Worm (Caenorhabditis elegans) whole organism, L2 larva: ENCODE measurements around the gene F55A4.7.

Experiments used
- C34F6.9 ChIP-seq: fragments of 150-350 bp; optimal IDR thresholded peaks from 2 replicates; lab custom pipeline; 2014; ENCODE audit warnings: missing biosample characterization, missing genetic modification characterization
- Y55F3AM.14 ChIP-seq: fragments of 200-800 bp; sonication (Bioruptor generic); optimal IDR thresholded peaks from 2 replicates; lab custom pipeline; 2018; ENCODE audit warnings: mild to moderate bottlenecking, missing genetic modification characterization, missing compliant biosample characterization
- ZK546.5 ChIP-seq: sonication (generic microtip); optimal IDR thresholded peaks from 2 replicates; lab custom pipeline; 2017; ENCODE audit warnings: missing biosample characterization, missing genetic modification characterization
- alr-1 ChIP-seq: fragments of 150-350 bp; optimal IDR thresholded peaks from 2 replicates; lab custom pipeline; 2014; ENCODE audit warnings: missing biosample characterization, missing genetic modification characterization
- aly-2 ChIP-seq: fragments of 150-350 bp; optimal IDR thresholded peaks from 2 replicates; lab custom pipeline; 2014; ENCODE audit warnings: missing biosample characterization, missing genetic modification characterization
- blmp-1 ChIP-seq: sonication (generic microtip); optimal IDR thresholded peaks from 2 replicates; lab custom pipeline; 2017; ENCODE audit warnings: missing genetic modification characterization, mild to moderate bottlenecking, missing compliant biosample characterization, antibody characterized with exemption, moderate library complexity; ENCODE audit not compliant: insufficient read depth
- ceh-16 ChIP-seq: fragments of 150-350 bp; optimal IDR thresholded peaks from 2 replicates; lab custom pipeline; 2014; ENCODE audit warnings: missing biosample characterization, missing genetic modification characterization
- ceh-82 ChIP-seq: fragments of 150-350 bp; optimal IDR thresholded peaks from 2 replicates; lab custom pipeline; 2014; ENCODE audit warnings: missing biosample characterization, missing genetic modification characterization
- crh-2 ChIP-seq: sonication (generic microtip); optimal IDR thresholded peaks from 2 replicates; lab custom pipeline; 2017; ENCODE audit warnings: missing biosample characterization, missing genetic modification characterization
- elt-1 ChIP-seq: fragments of 150-350 bp; optimal IDR thresholded peaks from 2 replicates; lab custom pipeline; 2014; ENCODE audit warnings: missing biosample characterization, missing genetic modification characterization
- elt-3 ChIP-seq: sonication (generic microtip); optimal IDR thresholded peaks from 2 replicates; lab custom pipeline; 2017; ENCODE audit warnings: missing biosample characterization, missing genetic modification characterization
- fos-1 ChIP-seq: fragments of 150-350 bp; optimal IDR thresholded peaks from 2 replicates; lab custom pipeline; 2014; ENCODE audit warnings: missing biosample characterization, missing genetic modification characterization
- gmeb-1 ChIP-seq: fragments of 150-350 bp; optimal IDR thresholded peaks from 2 replicates; lab custom pipeline; 2014; ENCODE audit warnings: missing biosample characterization, missing genetic modification characterization
- lin-11 ChIP-seq: fragments of 150-350 bp; sonication (generic microtip); optimal IDR thresholded peaks from 2 replicates; lab custom pipeline; 2014; ENCODE audit warnings: missing biosample characterization, missing genetic modification characterization, inconsistent platforms, mixed read lengths
- lsy-2 ChIP-seq, 2 experiments: fragments of 150-350 bp in 1 of 2; sonication (generic microtip) in 1 of 2; optimal IDR thresholded peaks; 2 replicates each; lab custom pipeline; 2014 to 2017; ENCODE audit warnings: missing biosample characterization in 2 of 2, missing genetic modification characterization in 2 of 2
- mab-5 ChIP-seq: fragments of 150-350 bp; optimal IDR thresholded peaks from 2 replicates; lab custom pipeline; 2014; ENCODE audit warnings: missing biosample characterization, missing genetic modification characterization
- mbf-1 ChIP-seq: sonication (generic microtip); optimal IDR thresholded peaks from 2 replicates; lab custom pipeline; 2017; ENCODE audit warnings: missing biosample characterization, missing genetic modification characterization
- mdl-1 ChIP-seq, 2 experiments: fragments of 150-350 bp in 1 of 2; sonication (generic microtip) in 1 of 2; optimal IDR thresholded peaks; 2 replicates each; lab custom pipeline; 2017; ENCODE audit warnings: missing biosample characterization in 2 of 2, missing genetic modification characterization in 2 of 2
- nhr-10 ChIP-seq: sonication (generic microtip); optimal IDR thresholded peaks from 2 replicates; lab custom pipeline; 2017; ENCODE audit warnings: missing biosample characterization, missing genetic modification characterization
- nhr-11 ChIP-seq: fragments of 150-350 bp; optimal IDR thresholded peaks from 2 replicates; lab custom pipeline; 2014; ENCODE audit warnings: missing biosample characterization, missing genetic modification characterization
- nhr-12 ChIP-seq: fragments of 150-350 bp; optimal IDR thresholded peaks from 2 replicates; lab custom pipeline; 2014; ENCODE audit warnings: missing biosample characterization, missing genetic modification characterization
- nhr-129 ChIP-seq: fragments of 150-350 bp; optimal IDR thresholded peaks from 2 replicates; lab custom pipeline; 2014; ENCODE audit warnings: missing biosample characterization, missing genetic modification characterization
- nhr-21 ChIP-seq: fragments of 150-350 bp; optimal IDR thresholded peaks from 2 replicates; lab custom pipeline; 2014; ENCODE audit warnings: missing biosample characterization, missing genetic modification characterization
- nhr-23 ChIP-seq: fragments of 150-350 bp; optimal IDR thresholded peaks from 2 replicates; lab custom pipeline; 2014; ENCODE audit warnings: missing biosample characterization, missing genetic modification reagents, missing genetic modification characterization
- nhr-25 ChIP-seq: fragments of 150-350 bp; sonication (generic microtip); optimal IDR thresholded peaks from 3 replicates; lab custom pipeline; 2014; ENCODE audit warnings: missing biosample characterization, missing genetic modification characterization
- nhr-77 ChIP-seq: fragments of 150-350 bp; optimal IDR thresholded peaks from 2 replicates; lab custom pipeline; 2014; ENCODE audit warnings: missing biosample characterization, missing genetic modification characterization
- sma-3 ChIP-seq: sonication (generic microtip); optimal IDR thresholded peaks from 2 replicates; lab custom pipeline; 2016; ENCODE audit warnings: missing genetic modification reagents, missing genetic modification characterization, missing compliant biosample characterization
- sma-9 ChIP-seq, 2 experiments: fragments of 150-350 bp in 1 of 2; sonication (generic microtip) in 1 of 2; optimal IDR thresholded peaks; 2 replicates each; lab custom pipeline; 2014 to 2016; ENCODE audit warnings: missing genetic modification characterization in 2 of 2, mild to moderate bottlenecking in 1 of 2, missing biosample characterization in 1 of 2, missing compliant biosample characterization in 1 of 2, missing genetic modification reagents in 1 of 2, moderate library complexity in 1 of 2
- snpc-4 ChIP-seq: fragments of 150-350 bp; optimal IDR thresholded peaks from 2 replicates; lab custom pipeline; 2014; ENCODE audit warnings: missing biosample characterization, missing genetic modification characterization
- unc-39 ChIP-seq: fragments of 150-350 bp; optimal IDR thresholded peaks from 2 replicates; lab custom pipeline; 2014; ENCODE audit warnings: missing biosample characterization, missing genetic modification characterization
- unc-55 ChIP-seq: fragments of 150-350 bp; sonication (generic microtip); optimal IDR thresholded peaks from 3 replicates; lab custom pipeline; 2014; ENCODE audit warnings: missing biosample characterization, missing genetic modification reagents, missing genetic modification characterization
- zag-1 ChIP-seq: fragments of 150-350 bp; optimal IDR thresholded peaks from 2 replicates; lab custom pipeline; 2014; ENCODE audit warnings: missing biosample characterization, missing genetic modification characterization
- ztf-1 ChIP-seq: fragments of 200-800 bp; sonication (Bioruptor generic); conservative IDR thresholded peaks from 2 replicates; pipeline ENCODE4 v1.3.6; 2022; ENCODE audit warnings: missing genetic modification characterization, missing compliant biosample characterization
- ztf-11 ChIP-seq: sonication (generic microtip); optimal IDR thresholded peaks from 2 replicates; lab custom pipeline; 2017; ENCODE audit warnings: missing biosample characterization, missing genetic modification characterization

Gene F55A4.7

ce11 chrX:1046156-1046831 lies 8.0 kb upstream of the F55A4.7 start, which contains the start of gene vpat-1:
vpat-1 (minus strand) TSS chrX:1046206.
- TF ChIP-seq ceh-82 (no peak), ztf-1 (no peak), fos-1 (tag; lab: Kevin White, UChicago) (peak; percentile 63), mbf-1 (tag; lab: Kevin White, UChicago) (no peak), C34F6.9 (tag; lab: Kevin White, UChicago) (no peak), ZK546.5 (tag; lab: Kevin White, UChicago) (no peak), alr-1 (tag; lab: Kevin White, UChicago) (no peak), elt-3 (tag; lab: Kevin White, UChicago) (no peak), crh-2 (peak; percentile 45), nhr-23 (no peak)

ce11 chrX:1044327-1044726 lies 6.1 kb upstream of the F55A4.7 start:
- TF ChIP-seq elt-1 (tag; lab: Kevin White, UChicago) (no peak), nhr-129 (tag; lab: Kevin White, UChicago) (peak; percentile 93), gmeb-1 (tag; lab: Kevin White, UChicago) (no peak), zag-1 (tag; lab: Kevin White, UChicago) (no peak)

ce11 chrX:1035039-1035598 lies 3.1 kb downstream of the F55A4.7 start, which contains the start of the genes stau-1 and sec-22:
stau-1 (minus strand) TSS chrX:1035286.
sec-22 (plus strand) TSS chrX:1035548.
- peak in 1 of 2 experiments; percentile 45 for TF ChIP-seq lsy-2 (tag; optimal IDR thresholded peaks at IDR 0.05; lab: Kevin White, UChicago)
- peak; percentile 16 for TF ChIP-seq blmp-1
- TF ChIP-seq nhr-129 (tag; lab: Kevin White, UChicago): peak; percentile 62
- no peak for TF ChIP-seq nhr-23
- peak; percentile 76 for TF ChIP-seq crh-2
- no peak for TF ChIP-seq sma-9 (GFP tag; optimal IDR thresholded peaks at IDR 0.05; lab: Kevin White, UChicago)
- no peak for TF ChIP-seq sma-9 (tag; optimal IDR thresholded peaks at IDR 0.05; lab: Kevin White, UChicago)
- peak; percentile 0 for TF ChIP-seq zag-1 (tag; lab: Kevin White, UChicago)
- TF ChIP-seq unc-55 (GFP tag; lab: Kevin White, UChicago): peak; percentile 36
- peak; percentile 49 for TF ChIP-seq C34F6.9 (tag; lab: Kevin White, UChicago)
- TF ChIP-seq fos-1 (tag; lab: Kevin White, UChicago): peak; percentile 11
- no peak for TF ChIP-seq mdl-1 (tag; optimal IDR thresholded peaks at IDR 0.05; lab: Kevin White, UChicago)
- TF ChIP-seq lin-11: no peak

ce11 chrX:1030867-1031266 lies 7.4 kb downstream of the F55A4.7 start:
- no peak for TF ChIP-seq unc-55 (GFP tag; lab: Kevin White, UChicago)
- no peak for TF ChIP-seq C34F6.9 (tag; lab: Kevin White, UChicago)
- no peak for TF ChIP-seq Y55F3AM.14 (GFP tag; lab: Kevin White, UChicago)
- no peak for TF ChIP-seq blmp-1
- no peak for TF ChIP-seq mab-5 (tag; lab: Kevin White, UChicago)
- no peak for TF ChIP-seq gmeb-1 (tag; lab: Kevin White, UChicago)

ce11 chrX:1027370-1027769 lies 10.9 kb downstream of the F55A4.7 start:
- TF ChIP-seq nhr-11 (tag; lab: Kevin White, UChicago) (no peak), snpc-4 (tag; lab: Kevin White, UChicago) (peak; percentile 53), sma-9 (GFP tag; optimal IDR thresholded peaks at IDR 0.05; lab: Kevin White, UChicago) (no peak), sma-9 (tag; optimal IDR thresholded peaks at IDR 0.05; lab: Kevin White, UChicago) (no peak)
- TF ChIP-seq, all 48 proteins: peak for 1

ce11 chrX:1026722-1027121 lies 11.5 kb downstream of the F55A4.7 start:
- peak; percentile 54 for TF ChIP-seq sma-3 (GFP tag; lab: Kevin White, UChicago)
- TF ChIP-seq blmp-1: no peak
- TF ChIP-seq aly-2 (tag; lab: Kevin White, UChicago): no peak
- TF ChIP-seq ceh-16: no peak
- TF ChIP-seq nhr-10: no peak
- TF ChIP-seq crh-2: peak; percentile 54
- TF ChIP-seq sma-9 (GFP tag; optimal IDR thresholded peaks at IDR 0.05; lab: Kevin White, UChicago): peak; percentile 44
- no peak for TF ChIP-seq sma-9 (tag; optimal IDR thresholded peaks at IDR 0.05; lab: Kevin White, UChicago)
- TF ChIP-seq snpc-4 (tag; lab: Kevin White, UChicago): no peak
- TF ChIP-seq nhr-12 (tag; lab: Kevin White, UChicago): no peak
- TF ChIP-seq fos-1 (tag; lab: Kevin White, UChicago): no peak
- TF ChIP-seq gmeb-1 (tag; lab: Kevin White, UChicago): peak; percentile 19
- TF ChIP-seq nhr-129 (tag; lab: Kevin White, UChicago): peak; percentile 17
- peak; percentile 77 for TF ChIP-seq nhr-25
- TF ChIP-seq unc-39 (tag; lab: Kevin White, UChicago): no peak
- no peak for TF ChIP-seq ztf-11
- no peak for TF ChIP-seq nhr-77 (tag; lab: Kevin White, UChicago)
- peak; percentile 71 for TF ChIP-seq nhr-21
